Fruit fly (Drosophila melanogaster) whole organism, embryonic: Measurements from ENCODE around the gene cni.

ENCODE experiments used
- Antp ChIP-seq: fragments of 200-800 bp; sonication (Bioruptor generic); optimal IDR thresholded peaks from 3 replicates; lab custom pipeline; 2016; ENCODE audit warnings: missing biosample characterization, missing genetic modification characterization
- Bteb2 ChIP-seq: fragments of 200-800 bp; sonication (Bioruptor generic); optimal IDR thresholded peaks from 2 replicates; lab custom pipeline; 2016; ENCODE audit warnings: missing biosample characterization, missing genetic modification characterization
- CG10543 ChIP-seq: fragments of 200-800 bp; sonication (Bioruptor generic); optimal IDR thresholded peaks from 3 replicates; lab custom pipeline; 2017; ENCODE audit warnings: missing biosample characterization, mild to moderate bottlenecking, missing genetic modification characterization, moderate library complexity
- CG11456 ChIP-seq: fragments of 200-800 bp; sonication (Bioruptor generic); IDR thresholded peaks from 3 replicates; pipeline ENCODE4 v1.3.6; 2022; ENCODE audit warnings: missing biosample characterization, missing genetic modification characterization
- CG12155 ChIP-seq: fragments of 200-800 bp; sonication (Bioruptor generic); optimal IDR thresholded peaks from 3 replicates; lab custom pipeline; 2016; ENCODE audit warnings: missing biosample characterization, missing genetic modification characterization
- CG1233 ChIP-seq: fragments of 200-800 bp; sonication (Bioruptor generic); optimal IDR thresholded peaks from 4 replicates; lab custom pipeline; 2018; ENCODE audit warnings: missing biosample characterization, mild to moderate bottlenecking, missing genetic modification characterization
- CG14667 ChIP-seq: fragments of 200-800 bp; sonication (Bioruptor generic); IDR thresholded peaks from 2 replicates; pipeline ENCODE4 v1.3.6; 2022; ENCODE audit warnings: missing biosample characterization, missing genetic modification characterization
- CG15514 ChIP-seq: fragments of 200-800 bp; sonication (Bioruptor generic); optimal IDR thresholded peaks from 3 replicates; lab custom pipeline; 2017; ENCODE audit warnings: missing biosample characterization, missing genetic modification characterization, mild to moderate bottlenecking, moderate library complexity, missing genetic modification reagents
- CG1602 ChIP-seq: fragments of 200-800 bp; sonication (Bioruptor generic); optimal IDR thresholded peaks from 3 replicates; lab custom pipeline; 2016; ENCODE audit warnings: missing biosample characterization, missing genetic modification characterization
- CG16863 ChIP-seq: fragments of 200-800 bp; sonication (Bioruptor generic); optimal IDR thresholded peaks from 3 replicates; lab custom pipeline; 2016; ENCODE audit warnings: missing biosample characterization, missing genetic modification characterization
- CG18764 ChIP-seq: fragments of 200-800 bp; sonication (Bioruptor generic); optimal IDR thresholded peaks from 3 replicates; lab custom pipeline; 2016; ENCODE audit warnings: missing biosample characterization, missing genetic modification characterization
- CG2129 ChIP-seq: fragments of 200-800 bp; sonication (Bioruptor generic); IDR thresholded peaks from 2 replicates; pipeline ENCODE4 v1.3.6; 2022; ENCODE audit warnings: missing biosample characterization, missing genetic modification characterization; ENCODE audit not compliant: partially characterized antibody
- CG2199 ChIP-seq: fragments of 200-800 bp; sonication (Bioruptor generic); IDR thresholded peaks from 3 replicates; pipeline ENCODE4 v1.3.6; 2022; ENCODE audit warnings: missing biosample characterization, missing genetic modification characterization
- CG31365 ChIP-seq: fragments of 200-800 bp; sonication (Bioruptor generic); optimal IDR thresholded peaks from 2 replicates; lab custom pipeline; 2018; ENCODE audit warnings: missing biosample characterization, mild to moderate bottlenecking, missing genetic modification characterization
- CG31441 ChIP-seq: fragments of 200-800 bp; sonication (Bioruptor generic); IDR thresholded peaks from 2 replicates; pipeline ENCODE4 v1.3.6; 2022; ENCODE audit warnings: missing biosample characterization, missing genetic modification characterization
- CG33557 ChIP-seq: fragments of 200-800 bp; sonication (Bioruptor generic); optimal IDR thresholded peaks from 2 replicates; lab custom pipeline; 2019; ENCODE audit warnings: missing biosample characterization, mild to moderate bottlenecking, missing genetic modification characterization, moderate library complexity
- CG42726 ChIP-seq: fragments of 200-800 bp; sonication (Bioruptor generic); IDR thresholded peaks from 2 replicates; pipeline ENCODE4 v1.3.6; 2022; ENCODE audit warnings: missing biosample characterization, missing genetic modification characterization; ENCODE audit not compliant: partially characterized antibody
- CG4707 ChIP-seq: fragments of 200-800 bp; sonication (Bioruptor generic); optimal IDR thresholded peaks from 2 replicates; lab custom pipeline; 2018; ENCODE audit warnings: missing biosample characterization, mild to moderate bottlenecking, missing genetic modification characterization, moderate library complexity
- CG5245 ChIP-seq: fragments of 200-800 bp; sonication (Bioruptor generic); optimal IDR thresholded peaks from 3 replicates; lab custom pipeline; 2016; ENCODE audit warnings: missing biosample characterization, missing genetic modification characterization
- CG6765 ChIP-seq: fragments of 200-800 bp; sonication (Bioruptor generic); optimal IDR thresholded peaks from 3 replicates; lab custom pipeline; 2017; ENCODE audit warnings: missing biosample characterization, mild to moderate bottlenecking, missing genetic modification characterization
- CG7745 ChIP-seq: fragments of 200-800 bp; sonication (Bioruptor generic); optimal IDR thresholded peaks from 2 replicates; lab custom pipeline; 2018; ENCODE audit warnings: missing biosample characterization, mild to moderate bottlenecking, missing genetic modification characterization, moderate library complexity
- CG8089 ChIP-seq: fragments of 200-800 bp; sonication (Bioruptor generic); optimal IDR thresholded peaks from 3 replicates; lab custom pipeline; 2016; ENCODE audit warnings: missing biosample characterization, missing genetic modification characterization
- CG8281 ChIP-seq: fragments of 200-800 bp; sonication (Bioruptor generic); optimal IDR thresholded peaks from 2 replicates; lab custom pipeline; 2018; ENCODE audit warnings: missing biosample characterization, mild to moderate bottlenecking, missing genetic modification characterization, moderate library complexity
- CG8924 ChIP-seq: fragments of 200-800 bp; optimal IDR thresholded peaks from 3 replicates; lab custom pipeline; 2019; ENCODE audit warnings: missing biosample characterization, mild to moderate bottlenecking, missing genetic modification characterization, moderate library complexity
- CG9932 ChIP-seq: fragments of 200-800 bp; sonication (Bioruptor generic); IDR thresholded peaks from 2 replicates; pipeline ENCODE4 v1.3.6; 2022; ENCODE audit warnings: missing biosample characterization, missing genetic modification characterization
- D19B ChIP-seq: fragments of 200-800 bp; sonication (Bioruptor generic); optimal IDR thresholded peaks from 2 replicates; lab custom pipeline; 2017; ENCODE audit warnings: missing biosample characterization, mild to moderate bottlenecking, missing genetic modification characterization
- Dp ChIP-seq: fragments of 200-800 bp; sonication (Bioruptor generic); optimal IDR thresholded peaks from 2 replicates; lab custom pipeline; 2018; ENCODE audit warnings: missing biosample characterization, mild to moderate bottlenecking, missing genetic modification characterization, moderate library complexity
- Hsf ChIP-seq: fragments of 200-800 bp; sonication (Bioruptor generic); optimal IDR thresholded peaks from 3 replicates; lab custom pipeline; 2016; ENCODE audit warnings: missing biosample characterization, missing genetic modification characterization
- Nf-YA ChIP-seq: fragments of 200-800 bp; sonication (Bioruptor generic); IDR thresholded peaks from 2 replicates; pipeline ENCODE4 v1.3.6; 2022; ENCODE audit warnings: missing biosample characterization, missing genetic modification characterization
- Oaz ChIP-seq: fragments of 200-800 bp; sonication (Bioruptor generic); IDR thresholded peaks from 2 replicates; pipeline ENCODE4 v1.3.6; 2022; ENCODE audit warnings: missing biosample characterization, missing genetic modification characterization
- Oli ChIP-seq: fragments of 200-800 bp; sonication (Bioruptor generic); optimal IDR thresholded peaks from 2 replicates; lab custom pipeline; 2018; ENCODE audit warnings: missing biosample characterization, mild to moderate bottlenecking, missing genetic modification characterization, moderate library complexity
- Rx ChIP-seq: fragments of 200-800 bp; sonication (Bioruptor generic); IDR thresholded peaks from 2 replicates; pipeline ENCODE4 v1.3.6; 2022; ENCODE audit warnings: missing biosample characterization, missing genetic modification characterization
- Sin3A ChIP-seq: fragments of >200 bp; optimal IDR thresholded peaks from 2 replicates; lab custom pipeline; 2018
- Sry-δ ChIP-seq: fragments of 200-800 bp; sonication (Bioruptor generic); optimal IDR thresholded peaks from 2 replicates; lab custom pipeline; 2016; ENCODE audit warnings: missing biosample characterization, missing genetic modification characterization
- TFAM ChIP-seq: fragments of 200-800 bp; sonication (Bioruptor generic); optimal IDR thresholded peaks from 2 replicates; lab custom pipeline; 2017; ENCODE audit warnings: missing biosample characterization, missing genetic modification characterization, inconsistent platforms
- bcd ChIP-seq: fragments of 200-800 bp; sonication (Bioruptor generic); optimal IDR thresholded peaks from 2 replicates; lab custom pipeline; 2017; ENCODE audit warnings: missing biosample characterization, mild to moderate bottlenecking, missing genetic modification characterization
- bigmax ChIP-seq: fragments of 200-800 bp; sonication (Bioruptor generic); optimal IDR thresholded peaks from 2 replicates; lab custom pipeline; 2018; ENCODE audit warnings: missing biosample characterization, mild to moderate bottlenecking, missing genetic modification characterization
- dimm ChIP-seq: fragments of 200-800 bp; sonication (Bioruptor generic); IDR thresholded peaks from 2 replicates; pipeline ENCODE4 v1.3.6; 2022; ENCODE audit warnings: missing biosample characterization, missing genetic modification characterization
- her ChIP-seq: fragments of 200-800 bp; sonication (Bioruptor generic); optimal IDR thresholded peaks from 2 replicates; lab custom pipeline; 2016; ENCODE audit warnings: missing biosample characterization, missing genetic modification characterization
- kay ChIP-seq: fragments of 200-800 bp; sonication (Bioruptor generic); optimal IDR thresholded peaks from 2 replicates; lab custom pipeline; 2016; ENCODE audit warnings: missing biosample characterization, missing genetic modification characterization
- lola ChIP-seq, 3 experiments: fragments of >200 bp in 2 of 3; fragments of 200-800 bp in 1 of 3; sonication (Bioruptor generic) in 1 of 3; optimal IDR thresholded peaks; 2 replicates each; lab custom pipeline; 2017 to 2019; ENCODE audit warnings: missing biosample characterization in 3 of 3, missing genetic modification characterization in 3 of 3, mild to moderate bottlenecking in 1 of 3, moderate library complexity in 1 of 3
- lov ChIP-seq, 2 experiments: fragments of 200-800 bp in 1 of 2; fragments of >200 bp in 1 of 2; sonication (Bioruptor generic) in 1 of 2; IDR thresholded peaks in 1 of 2; optimal IDR thresholded peaks in 1 of 2; 2 replicates in 1 of 2; 3 replicates in 1 of 2; pipeline versions ENCODE4 v1.3.6 to Lab custom; 2017 to 2022; ENCODE audit warnings: missing biosample characterization in 1 of 2, missing genetic modification characterization in 1 of 2
- maf-S ChIP-seq: fragments of 200-800 bp; sonication (Bioruptor generic); optimal IDR thresholded peaks from 2 replicates; lab custom pipeline; 2016; ENCODE audit warnings: missing biosample characterization, missing genetic modification characterization
- oc ChIP-seq: fragments of 200-800 bp; sonication (Bioruptor generic); optimal IDR thresholded peaks from 2 replicates; lab custom pipeline; 2018; ENCODE audit warnings: missing biosample characterization, mild to moderate bottlenecking, missing genetic modification characterization, moderate library complexity
- peb ChIP-seq: fragments of 200-800 bp; sonication (Bioruptor generic); IDR thresholded peaks from 2 replicates; pipeline ENCODE4 v1.3.6; 2022; ENCODE audit warnings: missing biosample characterization, missing genetic modification characterization
- psq ChIP-seq: fragments of 200-800 bp; sonication (Bioruptor generic); optimal IDR thresholded peaks from 2 replicates; lab custom pipeline; 2017; ENCODE audit warnings: missing biosample characterization, missing genetic modification characterization
- pum ChIP-seq: fragments of 200-800 bp; sonication (Bioruptor generic); optimal IDR thresholded peaks from 2 replicates; lab custom pipeline; 2016; ENCODE audit warnings: missing biosample characterization, missing genetic modification characterization
- sob ChIP-seq: fragments of 200-800 bp; sonication (Bioruptor generic); IDR thresholded peaks from 2 replicates; pipeline ENCODE4 v1.3.6; 2022; ENCODE audit warnings: missing biosample characterization, missing genetic modification characterization
- twi ChIP-seq: fragments of 200-800 bp; optimal IDR thresholded peaks from 2 replicates; lab custom pipeline; 2019; ENCODE audit warnings: missing biosample characterization, mild to moderate bottlenecking, missing genetic modification characterization, moderate library complexity

The cni gene

dm6 chr2L:16302773-16303279 lies 7.7 kb downstream of the cni start, which contains the start of gene GMF (continued):
- TF ChIP-seq CG9932 (peak; percentile 45), Antp (no peak), CG1233 (GFP tag; lab: Kevin White, UChicago) (no peak), CG42726 (GFP tag; lab: Robert Waterston, UW) (no peak), CG11456 (GFP tag; lab: Robert Waterston, UW) (no peak), Rx (no peak), D19B (GFP tag; lab: Kevin White, UChicago) (peak; percentile 73), CG8281 (no peak), CG2129 (GFP tag; lab: Robert Waterston, UW) (no peak), lov (optimal IDR thresholded peaks at IDR 0.05; lab: Kevin White, UChicago) (no peak), lov (GFP tag; IDR thresholded peaks at IDR 0.05; lab: Robert Waterston, UW) (no peak), CG8089 (no peak), CG10543 (no peak), CG2199 (GFP tag; lab: Robert Waterston, UW) (no peak), CG5245 (GFP tag; lab: Kevin White, UChicago) (no peak), her (GFP tag; lab: Kevin White, UChicago) (no peak), CG4707 (GFP tag; lab: Kevin White, UChicago) (no peak), bcd (GFP tag; lab: Kevin White, UChicago) (no peak), Dp (peak; percentile 13), TFAM (GFP tag; lab: Kevin White, UChicago) (no peak), oc (tag; lab: Kevin White, UChicago) (no peak), psq (GFP tag; lab: Kevin White, UChicago) (no peak), CG18764 (GFP tag; lab: Kevin White, UChicago) (no peak), maf-S (no peak)

- TF ChIP-seq Nf-YA (GFP tag; lab: Robert Waterston, UW) (no peak), psq (GFP tag; lab: Kevin White, UChicago) (no peak), sob (peak; percentile 68), Oaz (GFP tag; lab: Robert Waterston, UW) (peak; percentile 17; the same call in 1 of the 2 replicates), CG7745 (no peak), CG31365 (tag; lab: Kevin White, UChicago) (no peak), CG1602 (peak; percentile 64), Hsf (GFP tag; lab: Kevin White, UChicago) (peak; percentile 76), Sin3A (lab: Kevin White, UChicago) (peak; percentile 80), CG31441 (no peak; the same call in 1 of the 2 replicates), CG8924 (tag; lab: Kevin White, UChicago) (peak; percentile 82), Oli (tag; lab: Kevin White, UChicago) (no peak), lola (GFP tag; optimal IDR thresholded peaks at IDR 0.05; lab: Kevin White, UChicago) (peak in 1 of 3 experiments; percentile 70), dimm (GFP tag; lab: Robert Waterston, UW) (no peak), CG16863 (GFP tag; lab: Kevin White, UChicago) (peak; percentile 49), twi (tag; lab: Kevin White, UChicago) (peak; percentile 49), CG12155 (GFP tag; lab: Kevin White, UChicago) (peak; percentile 58), Bteb2 (GFP tag; lab: Kevin White, UChicago) (peak; percentile 49), Sry-δ (GFP tag; lab: Kevin White, UChicago) (peak; percentile 39), peb (GFP tag; lab: Robert Waterston, UW) (0 out of 2 replicates have a peak, but pooled peaks have one; percentile 24), pum (peak; percentile 70), CG15514 (GFP tag; lab: Kevin White, UChicago) (peak; percentile 43), CG33557 (GFP tag; lab: Kevin White, UChicago) (peak; percentile 36), bigmax (GFP tag; lab: Kevin White, UChicago) (no peak), kay (peak; percentile 34), CG14667 (GFP tag; lab: Robert Waterston, UW) (no peak; the same call in 1 of the 2 replicates), CG6765 (GFP tag; lab: Kevin White, UChicago) (no peak)
Measured at dm6 chr2L:16299466-16300311, 10.8 kb downstream of the cni start, which contains the start of the genes heix and CG17328. Gene heix, minus strand, starts transcription at chr2L:16299858. Gene CG17328, plus strand, starts transcription at chr2L:16299943.
